Worm (Caenorhabditis elegans) whole organism, L4 larva: ENCODE measurements around the gene srx-84.

ENCODE experiments used
- F37D6.2 ChIP-seq: sonication (generic microtip); optimal IDR thresholded peaks from 2 replicates; lab custom pipeline; 2016; ENCODE audit warnings: mild to moderate bottlenecking, missing genetic modification characterization, missing compliant biosample characterization
- F49E8.2 ChIP-seq: sonication (generic microtip); optimal IDR thresholded peaks from 2 replicates; lab custom pipeline; 2016; ENCODE audit warnings: missing compliant biosample characterization, mild to moderate bottlenecking, missing genetic modification characterization, borderline replicate concordance
- R02D3.7 ChIP-seq: fragments of 150-350 bp; sonication (generic microtip); optimal IDR thresholded peaks from 3 replicates; lab custom pipeline; 2014; ENCODE audit warnings: missing biosample characterization, missing genetic modification characterization
- T20F7.1 ChIP-seq: fragments of 200-800 bp; sonication (Bioruptor generic); optimal IDR thresholded peaks from 2 replicates; lab custom pipeline; 2018; ENCODE audit warnings: mild to moderate bottlenecking, missing genetic modification characterization, missing compliant biosample characterization
- T26A8.4 ChIP-seq: fragments of 200-800 bp; sonication (Bioruptor generic); IDR thresholded peaks from 2 replicates; pipeline ENCODE4 v1.3.6; 2022; ENCODE audit warnings: missing genetic modification characterization, missing compliant biosample characterization
- Y75B8A.6 ChIP-seq: fragments of 200-800 bp; sonication (Bioruptor generic); IDR thresholded peaks from 2 replicates; pipeline ENCODE4 v1.3.6; 2022; ENCODE audit warnings: missing genetic modification reagents, missing genetic modification characterization, missing compliant biosample characterization
- aha-1 ChIP-seq: fragments of 150-350 bp; peaks from one replicate; lab custom pipeline; 2014; ENCODE audit warnings: missing biosample characterization, missing genetic modification characterization
- arid-1 ChIP-seq: fragments of 200-800 bp; sonication (Bioruptor generic); conservative IDR thresholded peaks from 2 replicates; pipeline ENCODE4 v1.3.6; 2022; ENCODE audit warnings: missing genetic modification reagents, missing genetic modification characterization, missing compliant biosample characterization
- ceh-62 ChIP-seq: sonication (generic microtip); optimal IDR thresholded peaks from 2 replicates; lab custom pipeline; 2017; ENCODE audit warnings: missing biosample characterization, missing genetic modification characterization
- cey-2 ChIP-seq: sonication (generic microtip); optimal IDR thresholded peaks from 3 replicates; lab custom pipeline; 2017; ENCODE audit warnings: missing genetic modification characterization, mild to moderate bottlenecking, missing compliant biosample characterization, antibody characterized with exemption, borderline replicate concordance; ENCODE audit not compliant: insufficient read depth
- daf-12 ChIP-seq: fragments of 150-350 bp; optimal IDR thresholded peaks from 2 replicates; lab custom pipeline; 2014; ENCODE audit warnings: missing biosample characterization, missing genetic modification reagents, missing genetic modification characterization
- daf-19 ChIP-seq: fragments of 200-800 bp; sonication (Bioruptor generic); conservative IDR thresholded peaks from 2 replicates; pipeline ENCODE4 v1.3.6; 2022; ENCODE audit warnings: missing genetic modification characterization, missing compliant biosample characterization
- dmd-6 ChIP-seq: fragments of 200-800 bp; sonication (Bioruptor generic); IDR thresholded peaks from 2 replicates; pipeline ENCODE4 v1.3.6; 2022; ENCODE audit warnings: missing genetic modification reagents, missing genetic modification characterization, missing compliant biosample characterization
- dmd-8 ChIP-seq: fragments of 200-800 bp; sonication (Bioruptor generic); IDR thresholded peaks from 2 replicates; pipeline ENCODE4 v1.3.6; 2022; ENCODE audit warnings: missing genetic modification characterization, missing compliant biosample characterization
- dpl-1 ChIP-seq: fragments of 150-350 bp; optimal IDR thresholded peaks from 2 replicates; lab custom pipeline; 2014; ENCODE audit warnings: missing biosample characterization, missing genetic modification reagents, missing genetic modification characterization
- duxl-1 ChIP-seq: sonication (generic microtip); optimal IDR thresholded peaks from 2 replicates; lab custom pipeline; 2016; ENCODE audit warnings: mild to moderate bottlenecking, missing genetic modification characterization, moderate library complexity, missing compliant biosample characterization; ENCODE audit not compliant: poor library complexity
- fkh-10 ChIP-seq: fragments of 150-350 bp; optimal IDR thresholded peaks from 2 replicates; lab custom pipeline; 2014; ENCODE audit warnings: missing biosample characterization, missing genetic modification reagents, missing genetic modification characterization
- hlh-30 ChIP-seq: sonication (generic microtip); optimal IDR thresholded peaks from 2 replicates; lab custom pipeline; 2017; ENCODE audit warnings: antibody characterized with exemption, mild to moderate bottlenecking, missing genetic modification characterization, missing compliant biosample characterization; ENCODE audit not compliant: insufficient read depth
- hmg-1.1 ChIP-seq: fragments of 200-800 bp; sonication (Bioruptor generic); IDR thresholded peaks from 2 replicates; pipeline ENCODE4 v1.3.6; 2022; ENCODE audit warnings: missing genetic modification reagents, missing genetic modification characterization, missing compliant biosample characterization
- lim-7 ChIP-seq: fragments of 200-800 bp; sonication (Bioruptor generic); IDR thresholded peaks from 2 replicates; pipeline ENCODE4 v1.3.6; 2022; ENCODE audit warnings: missing genetic modification characterization, missing compliant biosample characterization
- lin-1 ChIP-seq: fragments of 200-800 bp; sonication (Bioruptor generic); IDR thresholded peaks from 2 replicates; pipeline ENCODE4 v1.3.6; 2022; ENCODE audit warnings: missing genetic modification reagents, missing genetic modification characterization, missing compliant biosample characterization
- lin-13 ChIP-seq: fragments of 150-350 bp; optimal IDR thresholded peaks from 2 replicates; lab custom pipeline; 2014; ENCODE audit warnings: missing biosample characterization, missing genetic modification reagents, missing genetic modification characterization
- lin-38 ChIP-seq: fragments of 200-800 bp; sonication (Bioruptor generic); IDR thresholded peaks from 2 replicates; pipeline ENCODE4 v1.3.6; 2022; ENCODE audit warnings: missing genetic modification reagents, missing genetic modification characterization, missing compliant biosample characterization
- madf-5 ChIP-seq, 2 experiments: fragments of 200-800 bp; sonication (Bioruptor generic); IDR thresholded peaks; 2 replicates each; pipeline ENCODE4 v1.3.6; 2022; ENCODE audit warnings: missing compliant biosample characterization in 2 of 2, missing genetic modification characterization in 2 of 2
- madf-9 ChIP-seq: fragments of 200-800 bp; sonication (Bioruptor generic); conservative IDR thresholded peaks from 2 replicates; pipeline ENCODE4 v1.3.6; 2022; ENCODE audit warnings: missing genetic modification reagents, missing genetic modification characterization, missing compliant biosample characterization
- mdl-1 ChIP-seq, 2 experiments: fragments of 150-350 bp in 1 of 2; sonication (generic microtip) in 1 of 2; optimal IDR thresholded peaks; 2 replicates each; lab custom pipeline; 2014 to 2017; ENCODE audit warnings: missing biosample characterization in 2 of 2, missing genetic modification characterization in 2 of 2
- mep-1 ChIP-seq: fragments of 150-350 bp; sonication (generic microtip); optimal IDR thresholded peaks from 3 replicates; lab custom pipeline; 2014; ENCODE audit warnings: missing biosample characterization, missing genetic modification characterization
- mxl-3 ChIP-seq: fragments of 200-800 bp; sonication (Bioruptor generic); optimal IDR thresholded peaks from 2 replicates; lab custom pipeline; 2018; ENCODE audit warnings: mild to moderate bottlenecking, missing genetic modification characterization, missing compliant biosample characterization
- nhr-10 ChIP-seq: fragments of 150-350 bp; optimal IDR thresholded peaks from 2 replicates; lab custom pipeline; 2014; ENCODE audit warnings: missing biosample characterization, missing genetic modification characterization
- nhr-102 ChIP-seq: sonication (generic microtip); optimal IDR thresholded peaks from 2 replicates; lab custom pipeline; 2016; ENCODE audit warnings: mild to moderate bottlenecking, missing genetic modification characterization, moderate library complexity, missing compliant biosample characterization
- nhr-11 ChIP-seq: fragments of 150-350 bp; optimal IDR thresholded peaks from 2 replicates; lab custom pipeline; 2014; ENCODE audit warnings: missing biosample characterization, missing genetic modification characterization
- nhr-237 ChIP-seq: sonication (generic microtip); optimal IDR thresholded peaks from 2 replicates; lab custom pipeline; 2017; ENCODE audit warnings: missing biosample characterization, missing genetic modification characterization
- nhr-28 ChIP-seq: fragments of 150-350 bp; optimal IDR thresholded peaks from 2 replicates; lab custom pipeline; 2014; ENCODE audit warnings: missing biosample characterization, missing genetic modification characterization
- nhr-41 ChIP-seq: fragments of 200-800 bp; sonication (Bioruptor generic); IDR thresholded peaks from 2 replicates; pipeline ENCODE4 v1.3.6; 2022; ENCODE audit warnings: missing genetic modification reagents, missing genetic modification characterization, missing compliant biosample characterization
- nhr-42 ChIP-seq: fragments of 200-800 bp; sonication (Bioruptor generic); IDR thresholded peaks from 2 replicates; pipeline ENCODE4 v1.3.6; 2022; ENCODE audit warnings: missing genetic modification characterization, missing compliant biosample characterization
- nhr-48 ChIP-seq: sonication (generic microtip); optimal IDR thresholded peaks from 2 replicates; lab custom pipeline; 2016; ENCODE audit warnings: mild to moderate bottlenecking, missing genetic modification characterization, missing compliant biosample characterization
- nhr-77 ChIP-seq: fragments of 150-350 bp; optimal IDR thresholded peaks from 2 replicates; lab custom pipeline; 2014; ENCODE audit warnings: missing biosample characterization, missing genetic modification characterization
- pha-4 ChIP-seq, 2 experiments: fragments of 150-350 bp in 1 of 2; fragments of 200-800 bp in 1 of 2; sonication (Bioruptor generic) in 1 of 2; IDR thresholded peaks in 1 of 2; optimal IDR thresholded peaks in 1 of 2; 2 replicates each; pipeline versions ENCODE4 v1.3.6 to Lab custom; 2014 to 2022; ENCODE audit warnings: missing genetic modification characterization in 2 of 2, missing genetic modification reagents in 2 of 2, missing biosample characterization in 1 of 2, missing compliant biosample characterization in 1 of 2
- php-3 ChIP-seq: fragments of 200-800 bp; sonication (Bioruptor generic); IDR thresholded peaks from 2 replicates; pipeline ENCODE4 v1.3.6; 2022; ENCODE audit warnings: missing genetic modification reagents, missing genetic modification characterization, missing compliant biosample characterization
- saeg-2 ChIP-seq: fragments of 200-800 bp; sonication (Bioruptor generic); IDR thresholded peaks from 2 replicates; pipeline ENCODE4 v1.3.6; 2022; ENCODE audit warnings: missing genetic modification reagents, missing genetic modification characterization, missing compliant biosample characterization
- sdz-12 ChIP-seq: fragments of 200-800 bp; sonication (Bioruptor generic); optimal IDR thresholded peaks from 2 replicates; lab custom pipeline; 2018; ENCODE audit warnings: mild to moderate bottlenecking, missing genetic modification characterization, missing compliant biosample characterization
- set-16 ChIP-seq: fragments of 200-800 bp; sonication (Bioruptor generic); IDR thresholded peaks from 2 replicates; pipeline ENCODE4 v1.3.6; 2022; ENCODE audit warnings: missing genetic modification reagents, missing genetic modification characterization, missing compliant biosample characterization
- tra-1 ChIP-seq: fragments of 200-800 bp; sonication (Bioruptor generic); IDR thresholded peaks from 2 replicates; pipeline ENCODE4 v1.3.6; 2022; ENCODE audit warnings: missing genetic modification reagents, missing genetic modification characterization, missing compliant biosample characterization
- unc-130 ChIP-seq: sonication (generic microtip); optimal IDR thresholded peaks from 2 replicates; lab custom pipeline; 2016; ENCODE audit warnings: missing genetic modification reagents, missing genetic modification characterization, missing compliant biosample characterization
- zag-1 ChIP-seq: fragments of 150-350 bp; optimal IDR thresholded peaks from 2 replicates; lab custom pipeline; 2014; ENCODE audit warnings: missing biosample characterization, missing genetic modification characterization
- zip-11 ChIP-seq: fragments of 200-800 bp; sonication (Bioruptor generic); IDR thresholded peaks from 2 replicates; pipeline ENCODE4 v1.3.6; 2022; ENCODE audit warnings: missing genetic modification characterization, missing compliant biosample characterization
- ztf-7 ChIP-seq: fragments of 150-350 bp; optimal IDR thresholded peaks from 2 replicates; lab custom pipeline; 2014; ENCODE audit warnings: missing biosample characterization, missing genetic modification characterization

The srx-84 gene

ce11 chrV:11570169-11570651, 28.7 kb upstream of the srx-84 start, which contains the start of the genes nhr-101 and pms-2:
TSS of gene nhr-101 (plus strand) at chrV:11570476.
TSS of gene pms-2 (minus strand) at chrV:11570601.
- TF ChIP-seq lim-7 (GFP tag; lab: Robert Waterston, UW) (no peak), lin-38 (GFP tag; lab: Robert Waterston, UW) (no peak), daf-12 (tag; lab: Kevin White, UChicago) (no peak), zag-1 (tag; lab: Kevin White, UChicago) (no peak), ztf-7 (tag; lab: Kevin White, UChicago) (no peak), ceh-62 (tag; lab: Kevin White, UChicago) (no peak), arid-1 (GFP tag; lab: Robert Waterston, UW) (no peak), nhr-42 (GFP tag; lab: Robert Waterston, UW) (no peak), set-16 (no peak), mep-1 (no peak), duxl-1 (tag; lab: Kevin White, UChicago) (no peak), dmd-6 (GFP tag; lab: Robert Waterston, UW) (peak; percentile 32), nhr-237 (no peak), T26A8.4 (GFP tag; lab: Robert Waterston, UW) (no peak), php-3 (GFP tag; lab: Robert Waterston, UW) (no peak), lin-13 (no peak), aha-1 (tag; lab: Kevin White, UChicago) (no peak), mxl-3 (GFP tag; lab: Kevin White, UChicago) (peak; percentile 61), madf-9 (GFP tag; lab: Robert Waterston, UW) (no peak), hlh-30 (tag; lab: Kevin White, UChicago) (peak; percentile 73), sdz-12 (GFP tag; lab: Kevin White, UChicago) (no peak), cey-2 (tag; lab: Kevin White, UChicago) (no peak), nhr-28 (tag; lab: Kevin White, UChicago) (peak; percentile 22), nhr-102 (no peak), dpl-1 (no peak), fkh-10 (GFP tag; lab: Kevin White, UChicago) (no peak), hmg-1.1 (GFP tag; lab: Robert Waterston, UW) (no peak), mdl-1 (tag; optimal IDR thresholded peaks at IDR 0.05; lab: Kevin White, UChicago) (peak in 1 of 2 experiments; percentile 53), R02D3.7 (tag; lab: Kevin White, UChicago) (no peak)

DNA sequence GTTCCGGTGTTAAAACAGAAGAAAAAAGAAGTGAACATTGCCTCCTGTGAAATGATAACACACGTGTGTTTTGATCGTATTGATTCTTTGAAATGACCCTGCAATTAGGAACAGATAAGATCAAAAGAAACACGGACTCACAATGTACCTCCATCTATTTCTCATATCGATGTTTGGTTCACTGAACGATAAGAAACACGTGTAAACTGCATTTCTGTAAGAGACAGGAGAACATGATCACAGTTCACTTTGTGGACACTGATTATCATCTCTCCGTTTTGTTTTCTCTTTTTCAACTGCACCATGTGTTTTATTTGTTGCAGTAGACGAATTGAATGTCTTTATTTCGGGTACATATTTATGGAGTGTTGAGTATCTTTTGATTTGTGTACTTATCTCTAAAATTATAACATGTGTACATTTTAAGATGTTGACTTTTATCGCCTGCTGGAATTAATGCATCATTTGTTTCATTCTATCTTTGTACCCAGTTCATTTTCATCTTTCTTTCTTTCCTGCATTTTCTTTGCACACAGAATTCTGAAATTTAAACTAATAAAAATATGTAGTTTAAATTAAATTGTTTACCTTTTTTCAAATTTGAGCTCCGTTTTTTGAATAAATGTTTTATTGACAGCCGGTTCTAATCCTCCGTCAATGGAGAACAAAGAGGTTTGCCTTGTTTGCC, 26.0 kb upstream of the srx-84 start, which contains the start of the genes H12C20.7 and nhr-68:
Gene H12C20.7 (minus strand): TSS at position 188 of the 688 bp plus-strand sequence.
Gene nhr-68 (plus strand): TSS at position 638 of the 688 bp plus-strand sequence.
- TF ChIP-seq duxl-1 (tag; lab: Kevin White, UChicago), result peak; percentile 90
- no peak for TF ChIP-seq zip-11 (GFP tag; lab: Robert Waterston, UW)
- TF ChIP-seq mxl-3 (GFP tag; lab: Kevin White, UChicago), result peak; percentile 100
- TF ChIP-seq nhr-11, result peak; percentile 50
- TF ChIP-seq ztf-7 (tag; lab: Kevin White, UChicago), result peak; percentile 72
- TF ChIP-seq madf-9 (GFP tag; lab: Robert Waterston, UW), result peak; percentile 56; the same call in 1 of the 2 replicates
- no peak for TF ChIP-seq unc-130 (GFP tag; lab: Kevin White, UChicago)
- TF ChIP-seq nhr-10 (tag; lab: Kevin White, UChicago), result peak; percentile 99
- TF ChIP-seq tra-1 (GFP tag; lab: Robert Waterston, UW), result peak; percentile 98
- no peak for TF ChIP-seq F37D6.2 (tag; lab: Kevin White, UChicago)
- peak; percentile 96 for TF ChIP-seq saeg-2
- TF ChIP-seq F49E8.2 (tag; lab: Kevin White, UChicago), result no peak
- 0 out of 2 replicates have a peak, but pooled peaks have one; percentile 40 for TF ChIP-seq daf-19
- peak; percentile 96 for TF ChIP-seq lin-1 (GFP tag; lab: Robert Waterston, UW)
- TF ChIP-seq T20F7.1, result peak; percentile 84
- peak; percentile 88 for TF ChIP-seq nhr-77
- peak; percentile 97 for TF ChIP-seq nhr-102
- TF ChIP-seq madf-5 (GFP tag; IDR thresholded peaks at IDR 0.05; lab: Robert Waterston, UW), result no peak
- no peak for TF ChIP-seq lim-7 (GFP tag; lab: Robert Waterston, UW)
- peak; percentile 86 for TF ChIP-seq nhr-41 (GFP tag; lab: Robert Waterston, UW)
- 0 out of 2 replicates have a peak, but pooled peaks have one; percentile 26 for TF ChIP-seq dmd-8 (GFP tag; lab: Robert Waterston, UW)
- TF ChIP-seq nhr-48 (tag; lab: Kevin White, UChicago), result peak; percentile 99
- peak; percentile 73 for TF ChIP-seq pha-4 (GFP tag; IDR thresholded peaks at IDR 0.05; lab: Robert Waterston, UW)
- TF ChIP-seq pha-4 (tag; optimal IDR thresholded peaks at IDR 0.05; lab: Kevin White, UChicago), result no peak
- TF ChIP-seq lin-38 (GFP tag; lab: Robert Waterston, UW), result peak; percentile 62
- TF ChIP-seq Y75B8A.6 (GFP tag; lab: Robert Waterston, UW), result 0 out of 2 replicates have a peak, but pooled peaks have one; percentile 42
